Fruit fly (Drosophila melanogaster) whole organism, adult: ENCODE measurements around the gene HisRS.

Experiments
- CG11617 ChIP-seq: fragments of 200-800 bp; sonication (Bioruptor generic); optimal IDR thresholded peaks from 2 replicates; lab custom pipeline; 2017; ENCODE audit warnings: mild to moderate bottlenecking, missing biosample characterization, missing genetic modification reagents, missing genetic modification characterization
- CG12768 ChIP-seq: fragments of 200-800 bp; sonication (Bioruptor generic); optimal IDR thresholded peaks from 2 replicates; lab custom pipeline; 2017; ENCODE audit warnings: missing biosample characterization, missing genetic modification characterization, mild to moderate bottlenecking, moderate library complexity, missing genetic modification reagents
- CG14711 ChIP-seq: fragments of 200-800 bp; sonication (Bioruptor generic); optimal IDR thresholded peaks from 2 replicates; lab custom pipeline; 2018; ENCODE audit warnings: missing biosample characterization, mild to moderate bottlenecking, missing genetic modification characterization, moderate library complexity
- CG1620 ChIP-seq: fragments of 200-800 bp; sonication (Bioruptor generic); optimal IDR thresholded peaks from 2 replicates; lab custom pipeline; 2016; ENCODE audit warnings: missing biosample characterization, missing genetic modification characterization
- CG33017 ChIP-seq: fragments of 200-800 bp; sonication (Bioruptor generic); optimal IDR thresholded peaks from 2 replicates; lab custom pipeline; 2018; ENCODE audit warnings: missing biosample characterization, mild to moderate bottlenecking, missing genetic modification characterization, moderate library complexity
- CG5204 ChIP-seq: fragments of 200-800 bp; sonication (Bioruptor generic); optimal IDR thresholded peaks from 2 replicates; lab custom pipeline; 2016; ENCODE audit warnings: missing biosample characterization, missing genetic modification characterization
- CG7045 ChIP-seq: fragments of 200-800 bp; sonication (Bioruptor generic); optimal IDR thresholded peaks from 2 replicates; lab custom pipeline; 2017; ENCODE audit warnings: missing biosample characterization, mild to moderate bottlenecking, missing genetic modification characterization
- CG7101 ChIP-seq: fragments of 200-800 bp; sonication (Bioruptor generic); optimal IDR thresholded peaks from 2 replicates; lab custom pipeline; 2018; ENCODE audit warnings: missing biosample characterization, mild to moderate bottlenecking, missing genetic modification characterization, moderate library complexity
- Clk ChIP-seq: fragments of 200-800 bp; sonication (Bioruptor generic); optimal IDR thresholded peaks from 2 replicates; lab custom pipeline; 2017; ENCODE audit warnings: missing biosample characterization, missing genetic modification characterization
- Crg-1 ChIP-seq: fragments of 200-800 bp; sonication (Bioruptor generic); optimal IDR thresholded peaks from 2 replicates; lab custom pipeline; 2016; ENCODE audit warnings: missing biosample characterization, missing genetic modification characterization
- Hr96 ChIP-seq: fragments of 200-800 bp; sonication (Bioruptor generic); optimal IDR thresholded peaks from 2 replicates; lab custom pipeline; 2016; ENCODE audit warnings: missing biosample characterization, missing genetic modification characterization
- Mnt ChIP-seq: fragments of 200-800 bp; sonication (Bioruptor generic); optimal IDR thresholded peaks from 2 replicates; lab custom pipeline; 2016; ENCODE audit warnings: missing biosample characterization, mild to moderate bottlenecking, missing genetic modification characterization
- bab1 ChIP-seq: fragments of 200-800 bp; sonication (Bioruptor generic); optimal IDR thresholded peaks from 3 replicates; lab custom pipeline; 2019; ENCODE audit warnings: missing biosample characterization, mild to moderate bottlenecking, missing genetic modification characterization, moderate library complexity
- cic ChIP-seq: fragments of 200-800 bp; sonication (Bioruptor generic); optimal IDR thresholded peaks from 2 replicates; lab custom pipeline; 2017; ENCODE audit warnings: missing biosample characterization, mild to moderate bottlenecking, missing genetic modification characterization, moderate library complexity
- cnc ChIP-seq, 2 experiments: fragments of >200 bp; optimal IDR thresholded peaks; 2 replicates each; lab custom pipeline; 2017
- kay ChIP-seq: fragments of 200-800 bp; sonication (Bioruptor generic); peaks from one replicate; lab custom pipeline; 2016; ENCODE audit warnings: missing biosample characterization, missing genetic modification characterization, borderline replicate concordance
- ovo ChIP-seq: fragments of 200-800 bp; sonication (Bioruptor generic); optimal IDR thresholded peaks from 2 replicates; lab custom pipeline; 2016; ENCODE audit warnings: missing biosample characterization, missing genetic modification characterization
- pad ChIP-seq: fragments of 200-800 bp; sonication (Bioruptor generic); optimal IDR thresholded peaks from 3 replicates; lab custom pipeline; 2017; ENCODE audit warnings: missing biosample characterization, missing genetic modification characterization, mild to moderate bottlenecking, moderate library complexity, missing genetic modification reagents
- tj ChIP-seq: fragments of 200-800 bp; sonication (Bioruptor generic); optimal IDR thresholded peaks from 3 replicates; lab custom pipeline; 2017; ENCODE audit warnings: missing biosample characterization, mild to moderate bottlenecking, missing genetic modification characterization, moderate library complexity
- toe ChIP-seq: fragments of 200-800 bp; sonication (Bioruptor generic); optimal IDR thresholded peaks from 2 replicates; lab custom pipeline; 2016; ENCODE audit warnings: missing biosample characterization, missing genetic modification characterization

Gene HisRS

DNA sequence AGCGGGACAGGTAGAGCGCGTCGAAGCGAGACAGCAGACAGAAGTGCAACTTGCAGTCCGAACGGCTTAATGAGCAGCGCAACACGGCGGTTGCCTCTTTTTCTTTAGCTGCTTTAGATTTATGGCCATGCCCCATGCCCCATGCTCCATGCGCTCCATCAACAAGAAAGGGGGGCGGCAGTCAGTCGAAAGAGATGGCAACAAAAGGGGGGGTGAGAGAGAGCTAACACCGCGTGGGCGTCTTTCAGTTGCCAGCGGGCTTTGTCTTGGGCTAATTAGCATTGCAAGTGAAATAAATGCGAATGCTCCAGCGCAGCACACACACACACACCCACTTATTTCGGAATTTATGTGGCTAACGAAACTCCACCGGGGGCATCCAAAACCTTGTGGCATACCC is 29.9 kb downstream of the HisRS start:
- TF ChIP-seq pad (GFP tag; lab: Kevin White, UChicago) (no peak), bab1 (GFP tag; lab: Kevin White, UChicago) (no peak), CG33017 (tag; lab: Kevin White, UChicago) (no peak), Crg-1 (GFP tag; lab: Kevin White, UChicago) (no peak), CG12768 (GFP tag; lab: Kevin White, UChicago) (no peak), cnc (optimal IDR thresholded peaks at IDR 0.05; lab: Kevin White, UChicago) (no peak), ovo (no peak), Mnt (GFP tag; lab: Kevin White, UChicago) (no peak), kay (GFP tag; lab: Kevin White, UChicago) (no peak), cic (GFP tag; lab: Kevin White, UChicago) (no peak), CG7101 (tag; lab: Kevin White, UChicago) (no peak), CG5204 (GFP tag; lab: Kevin White, UChicago) (no peak), CG14711 (tag; lab: Kevin White, UChicago) (no peak), toe (GFP tag; lab: Kevin White, UChicago) (no peak)

DNA sequence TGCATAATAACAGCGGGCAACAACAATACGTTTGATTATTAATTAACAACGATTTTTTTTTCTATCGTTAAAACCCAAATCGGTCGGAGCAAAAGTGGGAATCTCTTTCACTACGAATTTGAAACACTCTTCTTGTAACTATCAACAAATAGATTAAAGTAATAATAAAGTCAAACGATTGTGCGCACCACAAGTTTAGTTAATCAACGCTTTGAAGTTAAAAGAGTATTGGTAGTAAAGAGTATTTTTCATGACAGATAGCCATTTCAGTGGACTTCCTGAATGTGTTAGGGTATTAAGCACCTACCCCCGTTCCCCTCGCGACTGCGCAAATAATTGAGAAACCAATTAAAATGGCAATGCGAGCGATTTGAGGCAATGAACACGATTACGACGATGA is 31.6 kb downstream of the HisRS start:
- TF ChIP-seq tj (peak; percentile 37), cic (GFP tag; lab: Kevin White, UChicago) (no peak), CG11617 (GFP tag; lab: Kevin White, UChicago) (peak; percentile 52), CG12768 (GFP tag; lab: Kevin White, UChicago) (peak; percentile 69), CG33017 (tag; lab: Kevin White, UChicago) (peak; percentile 84), bab1 (GFP tag; lab: Kevin White, UChicago) (peak; percentile 37), Clk (GFP tag; lab: Kevin White, UChicago) (peak; percentile 18), kay (GFP tag; lab: Kevin White, UChicago) (peak; percentile 83), pad (GFP tag; lab: Kevin White, UChicago) (peak; percentile 53), Mnt (GFP tag; lab: Kevin White, UChicago) (peak; percentile 14), cnc (optimal IDR thresholded peaks at IDR 0.05; lab: Kevin White, UChicago) (no peak), CG5204 (GFP tag; lab: Kevin White, UChicago) (peak; percentile 60), Crg-1 (GFP tag; lab: Kevin White, UChicago) (no peak), CG1620 (GFP tag; lab: Kevin White, UChicago) (peak; percentile 12), toe (GFP tag; lab: Kevin White, UChicago) (peak; percentile 50), CG7101 (tag; lab: Kevin White, UChicago) (peak; percentile 91), ovo (no peak), Hr96 (GFP tag; lab: Kevin White, UChicago) (peak; percentile 80), CG7045 (GFP tag; lab: Kevin White, UChicago) (peak; percentile 73), CG14711 (tag; lab: Kevin White, UChicago) (peak; percentile 81)

DNA sequence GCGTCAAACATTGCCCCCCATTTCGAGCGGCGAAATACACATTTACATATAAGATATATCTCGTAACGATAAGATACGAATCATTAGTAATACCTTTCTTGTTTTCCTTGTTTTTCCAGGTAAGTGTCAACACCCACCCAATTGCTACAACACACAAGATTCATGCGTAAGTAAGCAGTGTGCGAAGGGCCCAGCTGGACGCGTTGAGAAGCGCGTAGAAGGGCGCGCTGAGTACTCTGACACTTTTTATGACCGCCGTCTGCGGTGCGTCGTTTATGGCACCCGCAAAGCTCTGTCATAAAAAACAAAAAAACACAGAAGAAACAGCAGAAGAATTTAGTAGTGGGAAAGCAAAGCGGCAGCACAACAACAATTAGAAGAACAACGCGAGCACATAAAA is 32.5 kb downstream of the HisRS start:
- TF ChIP-seq CG12768 (GFP tag; lab: Kevin White, UChicago) (no peak), Mnt (GFP tag; lab: Kevin White, UChicago) (no peak), bab1 (GFP tag; lab: Kevin White, UChicago) (no peak), toe (GFP tag; lab: Kevin White, UChicago) (no peak), cic (GFP tag; lab: Kevin White, UChicago) (no peak), pad (GFP tag; lab: Kevin White, UChicago) (no peak), CG7045 (GFP tag; lab: Kevin White, UChicago) (no peak), Hr96 (GFP tag; lab: Kevin White, UChicago) (no peak), tj (no peak)

DNA sequence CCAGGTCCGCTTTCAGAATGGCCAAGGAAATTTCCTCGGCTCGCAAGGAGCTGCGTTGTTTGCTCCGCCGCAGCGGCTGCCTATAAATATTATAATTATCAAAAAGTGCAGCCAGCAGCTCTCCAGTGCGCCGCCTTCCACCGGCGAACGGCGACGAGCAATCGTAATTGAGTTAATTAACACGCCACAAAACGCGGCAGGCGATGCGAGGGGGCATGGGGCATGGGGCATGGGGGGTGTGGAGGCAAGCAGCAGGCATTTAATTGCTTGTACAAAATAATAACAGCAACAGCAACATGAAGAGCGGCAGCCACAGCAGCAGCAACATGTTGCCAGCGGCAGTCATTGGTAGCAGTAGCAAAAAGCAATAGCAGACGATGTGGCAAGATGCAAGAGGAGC is 35.5 kb downstream of the HisRS start:
- TF ChIP-seq CG7101 (tag; lab: Kevin White, UChicago) (no peak), Crg-1 (GFP tag; lab: Kevin White, UChicago) (no peak), ovo (no peak), bab1 (GFP tag; lab: Kevin White, UChicago) (no peak), CG5204 (GFP tag; lab: Kevin White, UChicago) (no peak), CG14711 (tag; lab: Kevin White, UChicago) (no peak), tj (no peak), toe (GFP tag; lab: Kevin White, UChicago) (no peak), pad (GFP tag; lab: Kevin White, UChicago) (no peak), Hr96 (GFP tag; lab: Kevin White, UChicago) (no peak), CG12768 (GFP tag; lab: Kevin White, UChicago) (no peak), CG1620 (GFP tag; lab: Kevin White, UChicago) (no peak)

DNA sequence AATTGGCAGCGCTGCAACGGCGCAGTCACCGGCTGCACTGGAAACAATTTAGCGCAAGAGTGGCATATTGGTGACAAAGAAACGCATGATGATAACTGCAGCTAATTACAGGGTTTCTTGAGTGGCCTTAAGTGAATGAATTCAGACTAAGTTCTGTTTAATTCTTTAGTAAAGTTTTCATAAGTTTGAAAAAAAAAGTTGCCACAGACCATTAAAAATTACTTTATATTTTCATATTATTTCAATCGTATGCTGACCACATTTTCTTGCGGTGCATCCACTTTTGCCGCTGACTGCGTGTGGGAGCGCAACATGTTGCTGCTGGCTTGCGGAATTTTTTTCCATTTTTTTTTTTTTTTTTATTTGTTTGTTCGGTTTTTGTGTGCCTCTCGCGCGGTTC is 37.2 kb downstream of the HisRS start:
- TF ChIP-seq ovo (no peak), cnc (optimal IDR thresholded peaks at IDR 0.05; lab: Kevin White, UChicago) (no peak), Hr96 (GFP tag; lab: Kevin White, UChicago) (no peak), CG12768 (GFP tag; lab: Kevin White, UChicago) (no peak), tj (no peak), CG11617 (GFP tag; lab: Kevin White, UChicago) (no peak), CG14711 (tag; lab: Kevin White, UChicago) (no peak), pad (GFP tag; lab: Kevin White, UChicago) (no peak), CG1620 (GFP tag; lab: Kevin White, UChicago) (no peak), CG7101 (tag; lab: Kevin White, UChicago) (no peak), bab1 (GFP tag; lab: Kevin White, UChicago) (no peak), Crg-1 (GFP tag; lab: Kevin White, UChicago) (no peak), Clk (GFP tag; lab: Kevin White, UChicago) (no peak), kay (GFP tag; lab: Kevin White, UChicago) (no peak), CG33017 (tag; lab: Kevin White, UChicago) (no peak), Mnt (GFP tag; lab: Kevin White, UChicago) (no peak), CG7045 (GFP tag; lab: Kevin White, UChicago) (no peak)
